Fruit fly (Drosophila melanogaster) whole organism, prepupa: Measurements from ENCODE around the gene CG33095.

Experiments
- CG1621 ChIP-seq: fragments of 200-800 bp; sonication (Bioruptor generic); optimal IDR thresholded peaks from 3 replicates; lab custom pipeline; 2018; ENCODE audit warnings: missing biosample characterization, mild to moderate bottlenecking, missing genetic modification characterization
- CG16779 ChIP-seq: fragments of 200-800 bp; sonication (Bioruptor generic); optimal IDR thresholded peaks from 3 replicates; lab custom pipeline; 2017; ENCODE audit warnings: missing biosample characterization, mild to moderate bottlenecking, missing genetic modification characterization
- CG3032 ChIP-seq: fragments of 200-800 bp; optimal IDR thresholded peaks from 2 replicates; lab custom pipeline; 2019; ENCODE audit warnings: missing biosample characterization, mild to moderate bottlenecking, missing genetic modification characterization, moderate library complexity
- CG31627 ChIP-seq: fragments of 200-800 bp; sonication (Bioruptor generic); optimal IDR thresholded peaks from 3 replicates; lab custom pipeline; 2016; ENCODE audit warnings: missing biosample characterization, missing genetic modification characterization
- CG32006 ChIP-seq: fragments of 200-800 bp; sonication (Bioruptor generic); optimal IDR thresholded peaks from 3 replicates; lab custom pipeline; 2017; ENCODE audit warnings: missing biosample characterization, mild to moderate bottlenecking, missing genetic modification characterization
- CG3919 ChIP-seq: fragments of 200-800 bp; sonication (Bioruptor generic); optimal IDR thresholded peaks from 3 replicates; lab custom pipeline; 2016; ENCODE audit warnings: missing biosample characterization, missing genetic modification characterization
- CG6792 ChIP-seq: fragments of 200-800 bp; sonication (Bioruptor generic); optimal IDR thresholded peaks from 3 replicates; lab custom pipeline; 2016; ENCODE audit warnings: missing biosample characterization, missing genetic modification characterization
- CG6808 ChIP-seq: fragments of 200-800 bp; sonication (Bioruptor generic); optimal IDR thresholded peaks from 3 replicates; lab custom pipeline; 2017; ENCODE audit warnings: missing biosample characterization, missing genetic modification characterization, mild to moderate bottlenecking, moderate library complexity, missing genetic modification reagents
- CG6854 ChIP-seq: fragments of 200-800 bp; sonication (Bioruptor generic); optimal IDR thresholded peaks from 2 replicates; lab custom pipeline; 2017; ENCODE audit warnings: missing biosample characterization, mild to moderate bottlenecking, missing genetic modification characterization
- CG7368 ChIP-seq: fragments of 200-800 bp; sonication (Bioruptor generic); optimal IDR thresholded peaks from 3 replicates; lab custom pipeline; 2016; ENCODE audit warnings: missing biosample characterization, missing genetic modification characterization
- CG8119 ChIP-seq: fragments of 200-800 bp; sonication (Bioruptor generic); IDR thresholded peaks from 3 replicates; pipeline ENCODE4 v1.3.6; 2022; ENCODE audit warnings: missing biosample characterization, missing genetic modification characterization
- CG8632 ChIP-seq: fragments of 200-800 bp; sonication (Bioruptor generic); optimal IDR thresholded peaks from 3 replicates; lab custom pipeline; 2016; ENCODE audit warnings: missing biosample characterization, missing genetic modification characterization
- CG9139 ChIP-seq: fragments of 200-800 bp; sonication (Bioruptor generic); optimal IDR thresholded peaks from 3 replicates; lab custom pipeline; 2017; ENCODE audit warnings: missing biosample characterization, mild to moderate bottlenecking, missing genetic modification characterization
- Eip75B ChIP-seq: fragments of 200-800 bp; sonication (Bioruptor generic); optimal IDR thresholded peaks from 3 replicates; lab custom pipeline; 2016; ENCODE audit warnings: missing biosample characterization, missing genetic modification characterization
- Ets96B ChIP-seq: fragments of 200-800 bp; optimal IDR thresholded peaks from 2 replicates; lab custom pipeline; 2019; ENCODE audit warnings: missing biosample characterization, mild to moderate bottlenecking, missing genetic modification characterization, moderate library complexity
- Gug ChIP-seq: fragments of 200-800 bp; sonication (Bioruptor generic); IDR thresholded peaks from 2 replicates; pipeline ENCODE4 v1.3.6; 2022; ENCODE audit warnings: missing biosample characterization, missing genetic modification characterization
- Hr38 ChIP-seq: sonication (Bioruptor generic); optimal IDR thresholded peaks from 2 replicates; lab custom pipeline; 2016; ENCODE audit warnings: missing biosample characterization, missing genetic modification characterization
- Hr4 ChIP-seq: fragments of 200-800 bp; sonication (Bioruptor generic); optimal IDR thresholded peaks from 3 replicates; lab custom pipeline; 2016; ENCODE audit warnings: missing biosample characterization, missing genetic modification characterization
- Met ChIP-seq: fragments of 200-800 bp; sonication (Bioruptor generic); optimal IDR thresholded peaks from 3 replicates; lab custom pipeline; 2016; ENCODE audit warnings: missing biosample characterization, missing genetic modification characterization
- Smox ChIP-seq: fragments of 200-800 bp; sonication (Bioruptor generic); optimal IDR thresholded peaks from 3 replicates; lab custom pipeline; 2016; ENCODE audit warnings: missing biosample characterization, missing genetic modification characterization
- Sox102F ChIP-seq: fragments of 200-800 bp; sonication (Bioruptor generic); optimal IDR thresholded peaks from 2 replicates; lab custom pipeline; 2016; ENCODE audit warnings: missing biosample characterization, mild to moderate bottlenecking, missing genetic modification characterization
- cyc ChIP-seq: fragments of 200-800 bp; sonication (Bioruptor generic); optimal IDR thresholded peaks from 3 replicates; lab custom pipeline; 2016; ENCODE audit warnings: missing biosample characterization, missing genetic modification characterization
- dsx ChIP-seq: fragments of 200-800 bp; optimal IDR thresholded peaks from 3 replicates; lab custom pipeline; 2019; ENCODE audit warnings: missing biosample characterization, mild to moderate bottlenecking, missing genetic modification characterization, moderate library complexity; ENCODE audit not compliant: poor library complexity, severe bottlenecking
- eg ChIP-seq: fragments of 200-800 bp; sonication (Bioruptor generic); IDR thresholded peaks from 3 replicates; pipeline ENCODE4 v1.3.6; 2022; ENCODE audit warnings: missing biosample characterization, missing genetic modification characterization
- esn ChIP-seq: fragments of 200-800 bp; sonication (Bioruptor generic); optimal IDR thresholded peaks from 2 replicates; lab custom pipeline; 2016; ENCODE audit warnings: missing biosample characterization, mild to moderate bottlenecking, missing genetic modification characterization, moderate library complexity
- fkh ChIP-seq: fragments of 200-800 bp; sonication (Bioruptor generic); optimal IDR thresholded peaks from 3 replicates; lab custom pipeline; 2017; ENCODE audit warnings: missing biosample characterization, mild to moderate bottlenecking, missing genetic modification characterization, moderate library complexity
- salr ChIP-seq, 2 experiments: fragments of 200-800 bp; sonication (Bioruptor generic); optimal IDR thresholded peaks; 3 replicates each; lab custom pipeline; 2016 to 2018; ENCODE audit warnings: missing biosample characterization in 2 of 2, missing genetic modification characterization in 2 of 2, mild to moderate bottlenecking in 1 of 2
- ss ChIP-seq, 2 experiments: fragments of 200-800 bp; sonication (Bioruptor generic); optimal IDR thresholded peaks; 2 replicates in 1 of 2; 3 replicates in 1 of 2; lab custom pipeline; 2017 to 2018; ENCODE audit warnings: mild to moderate bottlenecking in 2 of 2, missing biosample characterization in 2 of 2, missing genetic modification characterization in 2 of 2, moderate library complexity in 1 of 2
- vri ChIP-seq: fragments of 200-800 bp; sonication (Bioruptor generic); optimal IDR thresholded peaks from 3 replicates; lab custom pipeline; 2016; ENCODE audit warnings: missing biosample characterization, mild to moderate bottlenecking, missing genetic modification characterization

CG33095 gene

dm6 chr3R:25082348-25082747 lies 15.1 kb upstream of the CG33095 start, which contains the start of gene fd96Ca:
TSS of gene fd96Ca (plus strand) at chr3R:25082684.
- TF ChIP-seq CG1621 (tag; lab: Kevin White, UChicago) = peak; percentile 3
- TF ChIP-seq CG6792 (GFP tag; lab: Kevin White, UChicago) = no peak
- TF ChIP-seq, all 60 proteins: peak for 1

- TF ChIP-seq CG31627 (GFP tag; lab: Kevin White, UChicago) = no peak
- no peak for TF ChIP-seq Gug (GFP tag; lab: Robert Waterston, UW)
- TF ChIP-seq ss (GFP tag; optimal IDR thresholded peaks at IDR 0.05; lab: Kevin White, UChicago) = peak in 1 of 2 experiments; percentile 32
- no peak for TF ChIP-seq CG9139 (GFP tag; lab: Kevin White, UChicago)
- TF ChIP-seq CG1621 (tag; lab: Kevin White, UChicago) = peak; percentile 87
- no peak for TF ChIP-seq Hr38 (GFP tag; lab: Kevin White, UChicago)
- no peak for TF ChIP-seq eg
- no peak for TF ChIP-seq CG32006 (GFP tag; lab: Kevin White, UChicago)
- TF ChIP-seq Smox (GFP tag; lab: Kevin White, UChicago) = no peak
- TF ChIP-seq Hr4 = no peak
- TF ChIP-seq CG3032 = no peak
- TF ChIP-seq CG8632 (GFP tag; lab: Kevin White, UChicago) = no peak
- no peak for TF ChIP-seq CG6854 (GFP tag; lab: Kevin White, UChicago)
Observed at dm6 chr3R:25094639-25095038, 2.8 kb upstream of the CG33095 start, which contains the start of gene fd96Cb. TSS of gene fd96Cb (plus strand) at chr3R:25095012.

dm6 chr3R:25102253-25102652 lies 4.8 kb downstream of the CG33095 start, which contains the start of gene CG45095:
TSS of gene CG45095 (plus strand) at chr3R:25102553.
- peak; percentile 57 for TF ChIP-seq vri
- TF ChIP-seq Sox102F (GFP tag; lab: Kevin White, UChicago) = no peak
- no peak for TF ChIP-seq cyc (GFP tag; lab: Kevin White, UChicago)
- TF ChIP-seq, all 60 proteins: peak for 1

dm6 chr3R:25108932-25109331 lies 11.5 kb downstream of the CG33095 start, which contains the start of gene CG34027:
TSS of gene CG34027 (minus strand) at chr3R:25109032.
- TF ChIP-seq fkh (GFP tag; lab: Kevin White, UChicago) (no peak), esn (GFP tag; lab: Kevin White, UChicago) (no peak), CG3919 (GFP tag; lab: Kevin White, UChicago) (no peak), Met (GFP tag; lab: Kevin White, UChicago) (no peak), CG8119 (GFP tag; lab: Robert Waterston, UW) (no peak), CG16779 (tag; lab: Kevin White, UChicago) (no peak), Eip75B (GFP tag; lab: Kevin White, UChicago) (no peak), CG6792 (GFP tag; lab: Kevin White, UChicago) (no peak), dsx (GFP tag; lab: Kevin White, UChicago) (no peak), Ets96B (tag; lab: Kevin White, UChicago) (no peak), CG9139 (GFP tag; lab: Kevin White, UChicago) (no peak), ss (GFP tag; optimal IDR thresholded peaks at IDR 0.05; lab: Kevin White, UChicago) (no peak), Gug (GFP tag; lab: Robert Waterston, UW) (no peak), CG6808 (GFP tag; lab: Kevin White, UChicago) (no peak), CG3032 (no peak), Smox (GFP tag; lab: Kevin White, UChicago) (no peak)

dm6 chr3R:25112466-25112939 lies 15.0 kb downstream of the CG33095 start, which contains the start of gene Nepl16:
TSS of gene Nepl16 (minus strand) at chr3R:25112516.
- no peak for TF ChIP-seq Sox102F (GFP tag; lab: Kevin White, UChicago)
- TF ChIP-seq CG7368 (GFP tag; lab: Kevin White, UChicago) = no peak
- no peak for TF ChIP-seq CG6808 (GFP tag; lab: Kevin White, UChicago)
- no peak for TF ChIP-seq CG16779 (tag; lab: Kevin White, UChicago)
- TF ChIP-seq salr (GFP tag; optimal IDR thresholded peaks at IDR 0.05; lab: Kevin White, UChicago) = no peak
- no peak for TF ChIP-seq CG3032
